Worm (Caenorhabditis elegans) whole organism, late embryonic: ENCODE measurements around the gene C05D9.3.
A peak's percentile ranks its signal among the peaks of the same experiment; 100 is the strongest.

Source experiments
- C08G9.2 ChIP-seq: sonication (generic microtip); optimal IDR thresholded peaks from 2 replicates; lab custom pipeline; 2016; ENCODE audit warnings: mild to moderate bottlenecking, missing genetic modification characterization, moderate library complexity, missing compliant biosample characterization
- C38D4.7 ChIP-seq: fragments of 200-800 bp; sonication (Bioruptor generic); optimal IDR thresholded peaks from 2 replicates; lab custom pipeline; 2018; ENCODE audit warnings: mild to moderate bottlenecking, missing genetic modification characterization, moderate library complexity, missing compliant biosample characterization
- F13H6.1 ChIP-seq: sonication (generic microtip); optimal IDR thresholded peaks from 2 replicates; lab custom pipeline; 2016; ENCODE audit warnings: missing genetic modification characterization, missing compliant biosample characterization
- K02D7.2 ChIP-seq: sonication (generic microtip); optimal IDR thresholded peaks from 2 replicates; lab custom pipeline; 2017; ENCODE audit warnings: mild to moderate bottlenecking, missing genetic modification characterization, missing compliant biosample characterization
- K09A11.1 ChIP-seq: sonication (generic microtip); optimal IDR thresholded peaks from 2 replicates; lab custom pipeline; 2017; ENCODE audit warnings: antibody characterized with exemption, mild to moderate bottlenecking, missing genetic modification characterization, missing compliant biosample characterization; ENCODE audit not compliant: insufficient read depth
- T23F11.4 ChIP-seq: fragments of 200-800 bp; sonication (Bioruptor generic); optimal IDR thresholded peaks from 2 replicates; lab custom pipeline; 2018; ENCODE audit warnings: mild to moderate bottlenecking, missing genetic modification characterization, missing compliant biosample characterization
- ama-1 ChIP-seq: fragments of 150-350 bp; optimal IDR thresholded peaks from 2 replicates; lab custom pipeline; 2014
- ceh-14 ChIP-seq: sonication (generic microtip); optimal IDR thresholded peaks from 2 replicates; lab custom pipeline; 2016; ENCODE audit warnings: missing genotype, missing genetic modification characterization, missing compliant biosample characterization
- ceh-19 ChIP-seq: fragments of 200-800 bp; sonication (Bioruptor generic); optimal IDR thresholded peaks from 2 replicates; lab custom pipeline; 2018; ENCODE audit warnings: mild to moderate bottlenecking, missing genetic modification characterization, missing compliant biosample characterization
- ceh-2 ChIP-seq: sonication (generic microtip); optimal IDR thresholded peaks from 2 replicates; lab custom pipeline; 2016; ENCODE audit warnings: missing genotype, missing genetic modification characterization, missing compliant biosample characterization
- ceh-22 ChIP-seq: sonication (generic microtip); optimal IDR thresholded peaks from 2 replicates; lab custom pipeline; 2017; ENCODE audit warnings: missing biosample characterization, missing genetic modification characterization
- ceh-30 ChIP-seq: fragments of 150-350 bp; optimal IDR thresholded peaks from 2 replicates; lab custom pipeline; 2014; ENCODE audit warnings: missing biosample characterization, missing genetic modification characterization
- ceh-31 ChIP-seq: sonication (generic microtip); optimal IDR thresholded peaks from 2 replicates; lab custom pipeline; 2016; ENCODE audit warnings: missing genetic modification characterization, missing compliant biosample characterization
- ceh-45 ChIP-seq: fragments of 200-800 bp; sonication (Bioruptor generic); IDR thresholded peaks from 2 replicates; pipeline ENCODE4 v1.3.6; 2022; ENCODE audit warnings: missing genetic modification reagents, missing genetic modification characterization, missing compliant biosample characterization
- ceh-48 ChIP-seq: sonication (generic microtip); optimal IDR thresholded peaks from 2 replicates; lab custom pipeline; 2016; ENCODE audit warnings: missing genetic modification characterization, inconsistent platforms, missing compliant biosample characterization
- ceh-6 ChIP-seq: fragments of 200-800 bp; sonication (Bioruptor generic); optimal IDR thresholded peaks from 2 replicates; lab custom pipeline; 2018; ENCODE audit warnings: mild to moderate bottlenecking, missing genetic modification characterization, missing compliant biosample characterization
- che-1 ChIP-seq: sonication (generic microtip); optimal IDR thresholded peaks from 2 replicates; lab custom pipeline; 2016; ENCODE audit warnings: mild to moderate bottlenecking, missing genetic modification characterization, missing compliant biosample characterization
- dmd-4 ChIP-seq: sonication (generic microtip); optimal IDR thresholded peaks from 2 replicates; lab custom pipeline; 2016; ENCODE audit warnings: borderline replicate concordance, missing genetic modification characterization, missing compliant biosample characterization
- dve-1 ChIP-seq: sonication (generic microtip); optimal IDR thresholded peaks from 2 replicates; lab custom pipeline; 2017; ENCODE audit warnings: antibody characterized with exemption, mild to moderate bottlenecking, missing genetic modification characterization, missing compliant biosample characterization
- elt-2 ChIP-seq: sonication (generic microtip); optimal IDR thresholded peaks from 2 replicates; lab custom pipeline; 2016; ENCODE audit warnings: missing genetic modification reagents, missing genetic modification characterization, missing compliant biosample characterization
- elt-4 ChIP-seq: sonication (generic microtip); optimal IDR thresholded peaks from 2 replicates; lab custom pipeline; 2016; ENCODE audit warnings: missing genetic modification characterization, missing compliant biosample characterization
- ets-4 ChIP-seq: sonication (generic microtip); optimal IDR thresholded peaks from 2 replicates; lab custom pipeline; 2016; ENCODE audit warnings: missing genetic modification characterization, missing compliant biosample characterization
- eyg-1 ChIP-seq: sonication (generic microtip); optimal IDR thresholded peaks from 2 replicates; lab custom pipeline; 2016; ENCODE audit warnings: missing genotype, missing genetic modification characterization, missing compliant biosample characterization
- fax-1 ChIP-seq: sonication (generic microtip); optimal IDR thresholded peaks from 2 replicates; lab custom pipeline; 2016; ENCODE audit warnings: missing genotype, missing genetic modification characterization, missing compliant biosample characterization
- gmeb-2 ChIP-seq: sonication (generic microtip); optimal IDR thresholded peaks from 2 replicates; lab custom pipeline; 2016; ENCODE audit warnings: missing genetic modification characterization, inconsistent platforms, missing compliant biosample characterization
- hlh-15 ChIP-seq: sonication (generic microtip); optimal IDR thresholded peaks from 2 replicates; lab custom pipeline; 2016; ENCODE audit warnings: missing genetic modification characterization, missing compliant biosample characterization
- hlh-30 ChIP-seq: sonication (generic microtip); optimal IDR thresholded peaks from 2 replicates; lab custom pipeline; 2017; ENCODE audit warnings: antibody characterized with exemption, missing genetic modification characterization, missing compliant biosample characterization; ENCODE audit not compliant: insufficient read depth
- lin-11 ChIP-seq: fragments of 200-800 bp; sonication (Bioruptor generic); optimal IDR thresholded peaks from 2 replicates; lab custom pipeline; 2018; ENCODE audit warnings: mild to moderate bottlenecking, missing genetic modification characterization, missing compliant biosample characterization
- mec-3 ChIP-seq: sonication (generic microtip); optimal IDR thresholded peaks from 2 replicates; lab custom pipeline; 2016; ENCODE audit warnings: borderline replicate concordance, missing genetic modification characterization, missing compliant biosample characterization
- nfya-1 ChIP-seq: sonication (generic microtip); optimal IDR thresholded peaks from 2 replicates; lab custom pipeline; 2017; ENCODE audit warnings: missing genetic modification characterization, mild to moderate bottlenecking, missing compliant biosample characterization, antibody characterized with exemption, moderate library complexity
- nhr-11 ChIP-seq: fragments of 150-350 bp; optimal IDR thresholded peaks from 2 replicates; lab custom pipeline; 2014; ENCODE audit warnings: missing biosample characterization, missing genetic modification characterization
- nhr-232 ChIP-seq: sonication (generic microtip); optimal IDR thresholded peaks from 2 replicates; lab custom pipeline; 2016; ENCODE audit warnings: missing genetic modification characterization, missing compliant biosample characterization
- odd-2 ChIP-seq: sonication (generic microtip); optimal IDR thresholded peaks from 2 replicates; lab custom pipeline; 2017; ENCODE audit warnings: antibody characterized with exemption, mild to moderate bottlenecking, missing genetic modification characterization, missing compliant biosample characterization
- pag-3 ChIP-seq: sonication (generic microtip); optimal IDR thresholded peaks from 2 replicates; lab custom pipeline; 2016; ENCODE audit warnings: missing compliant biosample characterization, missing genetic modification characterization, borderline replicate concordance
- pax-1 ChIP-seq: fragments of 150-350 bp; optimal IDR thresholded peaks from 2 replicates; lab custom pipeline; 2014; ENCODE audit warnings: missing biosample characterization, missing genetic modification characterization
- pha-2 ChIP-seq: sonication (generic microtip); optimal IDR thresholded peaks from 2 replicates; lab custom pipeline; 2017; ENCODE audit warnings: mild to moderate bottlenecking, missing genetic modification characterization, missing compliant biosample characterization
- pha-4 ChIP-seq: fragments of 150-350 bp; optimal IDR thresholded peaks from 2 replicates; lab custom pipeline; 2018; ENCODE audit warnings: missing biosample characterization, missing genetic modification reagents, missing genetic modification characterization
- pros-1 ChIP-seq: fragments of 150-350 bp; optimal IDR thresholded peaks from 2 replicates; lab custom pipeline; 2014; ENCODE audit warnings: missing biosample characterization, missing genetic modification reagents, missing genetic modification characterization
- ref-2 ChIP-seq: sonication (generic microtip); optimal IDR thresholded peaks from 2 replicates; lab custom pipeline; 2016; ENCODE audit warnings: missing genetic modification characterization, missing compliant biosample characterization
- rnt-1 ChIP-seq: sonication (generic microtip); optimal IDR thresholded peaks from 2 replicates; lab custom pipeline; 2016; ENCODE audit warnings: missing genetic modification characterization, missing compliant biosample characterization
- sox-2 ChIP-seq: fragments of 200-800 bp; sonication (Bioruptor generic); IDR thresholded peaks from 2 replicates; pipeline ENCODE4 v1.3.6; 2022; ENCODE audit warnings: missing genetic modification reagents, missing genetic modification characterization, missing compliant biosample characterization
- syd-9 ChIP-seq: sonication (generic microtip); optimal IDR thresholded peaks from 2 replicates; lab custom pipeline; 2016; ENCODE audit warnings: mild to moderate bottlenecking, missing genetic modification characterization, moderate library complexity, missing compliant biosample characterization
- tbx-7 ChIP-seq: sonication (generic microtip); optimal IDR thresholded peaks from 2 replicates; lab custom pipeline; 2016; ENCODE audit warnings: missing genotype, missing genetic modification characterization, missing compliant biosample characterization
- unc-42 ChIP-seq: sonication (generic microtip); optimal IDR thresholded peaks from 2 replicates; lab custom pipeline; 2016; ENCODE audit warnings: missing genotype, missing genetic modification characterization, missing compliant biosample characterization
- unc-55 ChIP-seq: sonication (generic microtip); optimal IDR thresholded peaks from 2 replicates; lab custom pipeline; 2017; ENCODE audit warnings: missing biosample characterization, missing genetic modification reagents, missing genetic modification characterization
- zip-5 ChIP-seq: sonication (generic microtip); optimal IDR thresholded peaks from 2 replicates; lab custom pipeline; 2016; ENCODE audit warnings: missing genetic modification characterization, missing compliant biosample characterization
- ztf-16 ChIP-seq: sonication (generic microtip); optimal IDR thresholded peaks from 2 replicates; lab custom pipeline; 2017; ENCODE audit warnings: missing genetic modification characterization, missing compliant biosample characterization

Gene C05D9.3

ce11 chrX:1111603-1112002, at the start of gene C05D9.3:
TSS of gene C05D9.3 (plus strand) at chrX:1111903.
- no peak for TF ChIP-seq pros-1 (tag; lab: Kevin White, UChicago)
- TF ChIP-seq eyg-1 (tag; lab: Kevin White, UChicago): no peak
- no peak for TF ChIP-seq unc-42
- TF ChIP-seq che-1: no peak
- no peak for TF ChIP-seq pha-4 (tag; lab: Kevin White, UChicago)
- TF ChIP-seq pax-1 (tag; lab: Kevin White, UChicago): no peak
- no peak for TF ChIP-seq dmd-4 (tag; lab: Kevin White, UChicago)
- no peak for TF ChIP-seq K02D7.2 (tag; lab: Kevin White, UChicago)
- no peak for TF ChIP-seq F13H6.1 (tag; lab: Kevin White, UChicago)
- TF ChIP-seq ceh-31: no peak
- TF ChIP-seq nhr-11 (tag; lab: Kevin White, UChicago): no peak
- TF ChIP-seq ceh-30 (tag; lab: Kevin White, UChicago): no peak
- TF ChIP-seq hlh-30 (tag; lab: Kevin White, UChicago): no peak
- no peak for TF ChIP-seq unc-55 (GFP tag; lab: Kevin White, UChicago)
- no peak for TF ChIP-seq dve-1 (tag; lab: Kevin White, UChicago)
- no peak for TF ChIP-seq ceh-22 (tag; lab: Kevin White, UChicago)

ce11 chrX:1062403-1063073, 49.2 kb upstream of the C05D9.3 start, which contains the start of gene unc-1:
TSS of gene unc-1 (minus strand) at chrX:1062453.
- TF ChIP-seq elt-2 (tag; lab: Kevin White, UChicago) (no peak), ceh-14 (tag; lab: Kevin White, UChicago) (peak; percentile 20), ceh-31 (peak; percentile 43), ref-2 (peak; percentile 14), unc-42 (peak; percentile 94)

- TF ChIP-seq mec-3 (tag; lab: Kevin White, UChicago): no peak
- no peak for TF ChIP-seq elt-4
- no peak for TF ChIP-seq lin-11 (tag; lab: Kevin White, UChicago)
- no peak for TF ChIP-seq nhr-11 (tag; lab: Kevin White, UChicago)
- no peak for TF ChIP-seq ceh-45 (GFP tag; lab: Robert Waterston, UW)
- no peak for TF ChIP-seq pha-2 (tag; lab: Kevin White, UChicago)
- TF ChIP-seq C38D4.7 (GFP tag; lab: Kevin White, UChicago): no peak
- TF ChIP-seq syd-9: peak; percentile 55
- no peak for TF ChIP-seq ets-4
- TF ChIP-seq sox-2 (GFP tag; lab: Robert Waterston, UW): no peak
- peak; percentile 79 for TF ChIP-seq nfya-1 (tag; lab: Kevin White, UChicago)
- no peak for TF ChIP-seq ama-1
- TF ChIP-seq unc-42: peak; percentile 84
- TF ChIP-seq ceh-2 (tag; lab: Kevin White, UChicago): no peak
- TF ChIP-seq nhr-232 (tag; lab: Kevin White, UChicago): no peak
- no peak for TF ChIP-seq hlh-30 (tag; lab: Kevin White, UChicago)
- no peak for TF ChIP-seq dmd-4 (tag; lab: Kevin White, UChicago)
- TF ChIP-seq F13H6.1 (tag; lab: Kevin White, UChicago): no peak
- peak; percentile 38 for TF ChIP-seq C08G9.2 (tag; lab: Kevin White, UChicago)
- peak; percentile 30 for TF ChIP-seq ceh-48 (tag; lab: Kevin White, UChicago)
- TF ChIP-seq pag-3 (tag; lab: Kevin White, UChicago): no peak
- TF ChIP-seq odd-2 (tag; lab: Kevin White, UChicago): no peak
- peak; percentile 58 for TF ChIP-seq unc-55 (GFP tag; lab: Kevin White, UChicago)
- no peak for TF ChIP-seq zip-5 (tag; lab: Kevin White, UChicago)
- no peak for TF ChIP-seq dve-1 (tag; lab: Kevin White, UChicago)
- peak; percentile 77 for TF ChIP-seq ceh-31
- TF ChIP-seq ceh-6: no peak
- no peak for TF ChIP-seq hlh-15
- no peak for TF ChIP-seq ztf-16 (tag; lab: Kevin White, UChicago)
- no peak for TF ChIP-seq tbx-7 (tag; lab: Kevin White, UChicago)
- TF ChIP-seq T23F11.4 (GFP tag; lab: Kevin White, UChicago): no peak
- peak; percentile 6 for TF ChIP-seq ceh-19 (GFP tag; lab: Kevin White, UChicago)
- no peak for TF ChIP-seq che-1
- peak; percentile 74 for TF ChIP-seq rnt-1 (tag; lab: Kevin White, UChicago)
- TF ChIP-seq eyg-1 (tag; lab: Kevin White, UChicago): no peak
- TF ChIP-seq gmeb-2: no peak
- TF ChIP-seq K09A11.1: no peak
- no peak for TF ChIP-seq fax-1 (tag; lab: Kevin White, UChicago)
Measured at ce11 chrX:1064064-1064463, 47.6 kb upstream of the C05D9.3 start.
